Worm (Caenorhabditis elegans): ENCODE results near the gene R04B5.5.

The R04B5.5 gene

ce11 chrV:10111129-10111528, 23.8 kb downstream of the R04B5.5 start:
- TF ChIP-seq unc-62 (GFP tag; optimal IDR thresholded peaks at IDR 0.05), result no peak

ce11 chrV:10112187-10112586, 24.9 kb downstream of the R04B5.5 start, which contains the start of gene C08B6.3:
TSS of gene C08B6.3 (minus strand) at chrV:10112287.
- TF ChIP-seq unc-62 (GFP tag; optimal IDR thresholded peaks at IDR 0.05), result no peak

DNA sequence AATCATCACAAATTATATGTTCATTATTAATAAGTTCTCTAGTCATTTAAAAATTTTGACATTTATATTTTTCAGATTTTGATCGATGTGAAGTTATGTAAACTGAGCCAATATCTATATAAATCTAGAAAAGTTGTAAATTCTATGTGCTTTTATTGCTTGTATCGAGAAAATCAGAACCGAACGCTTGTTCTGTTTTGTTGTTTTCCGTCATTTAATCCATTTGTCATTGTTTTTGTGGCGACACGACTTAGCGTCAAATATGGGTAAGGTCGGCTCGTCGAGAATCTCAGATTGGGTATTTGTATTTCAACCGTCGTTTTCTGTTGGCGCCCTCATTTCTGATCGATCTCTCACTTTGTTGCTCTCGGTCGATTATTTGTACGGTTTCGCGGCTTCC, 27.0 kb downstream of the R04B5.5 start, which contains the start of gene cht-5:
TSS of gene cht-5 (plus strand) at position 301 of the 400 bp plus-strand sequence.
- TF ChIP-seq unc-62 (GFP tag; optimal IDR thresholded peaks at IDR 0.05), result no peak

DNA sequence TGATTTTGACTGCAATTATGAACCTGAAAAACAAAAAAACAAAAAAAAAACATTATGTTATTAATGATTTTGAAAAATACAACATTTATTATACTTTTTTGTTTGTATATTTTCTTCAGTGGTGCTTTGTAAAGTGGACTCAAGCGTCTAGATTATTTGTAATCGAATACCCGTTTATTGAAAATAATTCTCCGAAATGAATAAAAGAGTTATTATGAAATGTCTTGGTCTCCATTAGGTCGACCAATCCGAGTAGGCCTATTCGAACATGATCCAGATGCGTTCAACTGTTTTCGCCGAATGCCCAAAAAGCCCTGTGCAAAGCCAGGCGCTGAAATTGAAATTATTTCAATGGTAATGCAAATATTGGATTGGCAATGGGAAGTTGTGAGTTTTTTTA, 30.2 kb downstream of the R04B5.5 start, which contains the start of gene C08B6.5:
TSS of gene C08B6.5 (plus strand) at position 301 of the 400 bp plus-strand sequence.
- no peak for TF ChIP-seq unc-62 (GFP tag; optimal IDR thresholded peaks at IDR 0.05)

- TF ChIP-seq unc-62 (GFP tag; optimal IDR thresholded peaks at IDR 0.05), result no peak
These were observed 33.6 kb downstream of the R04B5.5 start, which contains the start of gene srxa-18 for ce11 chrV:10120898-10121297. TSS of gene srxa-18 (minus strand) at chrV:10120997.

- TF ChIP-seq unc-62 (GFP tag; optimal IDR thresholded peaks at IDR 0.05), result no peak
These were observed 35.4 kb downstream of the R04B5.5 start, which contains the start of gene srxa-19 for ce11 chrV:10122670-10123069. TSS of gene srxa-19 (minus strand) at chrV:10122770.

ce11 chrV:10123324-10123723, 36.0 kb downstream of the R04B5.5 start, which contains the start of gene C08B6.6:
TSS of gene C08B6.6 (plus strand) at chrV:10123624.
- no peak for TF ChIP-seq unc-62 (GFP tag; optimal IDR thresholded peaks at IDR 0.05)

DNA sequence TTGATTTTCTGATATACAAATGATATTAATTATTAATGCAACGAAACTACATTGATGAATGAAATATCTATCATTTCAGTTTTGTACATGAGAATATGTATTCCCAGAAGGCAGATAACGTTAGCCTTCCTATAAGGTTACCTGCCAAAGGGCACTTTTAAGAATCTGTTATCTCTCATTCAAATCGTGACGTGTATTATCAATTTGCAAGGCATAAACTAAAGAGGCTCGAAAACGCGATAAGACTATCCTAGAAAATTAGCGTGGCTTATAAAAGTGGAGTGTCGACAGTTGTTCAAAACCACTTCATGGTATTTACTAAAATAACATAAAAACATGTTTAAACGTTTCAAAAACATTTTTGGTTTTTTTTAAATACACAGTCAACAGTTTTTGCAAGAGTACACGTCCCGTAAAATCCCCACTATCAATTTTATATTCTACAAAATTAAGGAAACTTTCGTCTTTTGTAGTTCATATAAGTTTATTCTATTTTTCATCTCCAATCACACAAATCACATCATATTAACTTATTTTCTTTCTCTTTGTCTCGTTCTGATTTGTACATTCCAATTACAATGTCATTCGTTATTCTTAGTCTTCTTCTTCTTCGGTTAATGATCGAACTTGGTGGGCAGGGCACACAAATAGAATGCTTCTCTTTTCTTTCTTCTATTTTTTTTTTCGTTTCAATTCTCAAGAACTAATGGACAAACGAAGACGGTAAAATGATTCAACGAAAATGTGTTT, 37.7 kb downstream of the R04B5.5 start, which contains the start of gene C08B6.10:
TSS of gene C08B6.10 (plus strand) at position 700 of the 750 bp plus-strand sequence.
- TF ChIP-seq unc-62 (GFP tag; optimal IDR thresholded peaks at IDR 0.05), result no peak

DNA sequence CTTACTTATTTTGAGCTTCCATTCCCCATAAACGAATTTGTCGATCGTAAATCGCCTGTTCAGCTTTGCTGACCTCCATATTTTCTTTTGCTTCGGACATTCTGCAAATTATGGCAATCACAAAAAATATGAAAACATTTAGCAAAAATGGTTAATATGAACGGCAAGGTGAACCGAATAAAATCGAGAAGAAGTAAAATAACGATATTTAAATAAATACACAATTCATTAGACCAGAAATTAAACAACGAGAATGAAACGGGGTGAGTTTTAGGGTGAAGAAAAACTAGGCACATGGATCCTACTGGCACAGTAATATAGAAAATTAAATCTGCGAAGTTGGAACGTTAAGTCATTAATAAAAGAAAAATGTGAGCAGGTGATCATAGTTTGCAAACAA, 42.9 kb downstream of the R04B5.5 start, which contains the start of gene aos-1:
TSS of gene aos-1 (minus strand) at position 101 of the 400 bp plus-strand sequence.
- no peak for TF ChIP-seq unc-62 (GFP tag; optimal IDR thresholded peaks at IDR 0.05)

ce11 chrV:10133277-10133676, 46.0 kb downstream of the R04B5.5 start:
- no peak for TF ChIP-seq unc-62 (GFP tag; optimal IDR thresholded peaks at IDR 0.05)

ce11 chrV:10134077-10134693, 46.9 kb downstream of the R04B5.5 start, which contains the start of the genes C08B6.18, wdr-20 and C08B6.8:
TSS of gene C08B6.18 (minus strand) at chrV:10134127.
TSS of gene wdr-20 (minus strand) at chrV:10134158.
TSS of gene C08B6.8 (plus strand) at chrV:10134643.
- TF ChIP-seq unc-62 (GFP tag; optimal IDR thresholded peaks at IDR 0.05), result no peak

Data from whole organism, dauer.